Fruit fly (Drosophila melanogaster) whole organism, adult: Measurements from ENCODE around the gene CG7044.

Source experiments
- CG11617 ChIP-seq: fragments of 200-800 bp; sonication (Bioruptor generic); optimal IDR thresholded peaks from 2 replicates; lab custom pipeline; 2017; ENCODE audit warnings: mild to moderate bottlenecking, missing biosample characterization, missing genetic modification reagents, missing genetic modification characterization
- CG12768 ChIP-seq: fragments of 200-800 bp; sonication (Bioruptor generic); optimal IDR thresholded peaks from 2 replicates; lab custom pipeline; 2017; ENCODE audit warnings: missing biosample characterization, missing genetic modification characterization, mild to moderate bottlenecking, moderate library complexity, missing genetic modification reagents
- CG14711 ChIP-seq: fragments of 200-800 bp; sonication (Bioruptor generic); optimal IDR thresholded peaks from 2 replicates; lab custom pipeline; 2018; ENCODE audit warnings: missing biosample characterization, mild to moderate bottlenecking, missing genetic modification characterization, moderate library complexity
- CG1620 ChIP-seq: fragments of 200-800 bp; sonication (Bioruptor generic); optimal IDR thresholded peaks from 2 replicates; lab custom pipeline; 2016; ENCODE audit warnings: missing biosample characterization, missing genetic modification characterization
- CG33017 ChIP-seq: fragments of 200-800 bp; sonication (Bioruptor generic); optimal IDR thresholded peaks from 2 replicates; lab custom pipeline; 2018; ENCODE audit warnings: missing biosample characterization, mild to moderate bottlenecking, missing genetic modification characterization, moderate library complexity
- CG5204 ChIP-seq: fragments of 200-800 bp; sonication (Bioruptor generic); optimal IDR thresholded peaks from 2 replicates; lab custom pipeline; 2016; ENCODE audit warnings: missing biosample characterization, missing genetic modification characterization
- CG7045 ChIP-seq: fragments of 200-800 bp; sonication (Bioruptor generic); optimal IDR thresholded peaks from 2 replicates; lab custom pipeline; 2017; ENCODE audit warnings: missing biosample characterization, mild to moderate bottlenecking, missing genetic modification characterization
- CG7101 ChIP-seq: fragments of 200-800 bp; sonication (Bioruptor generic); optimal IDR thresholded peaks from 2 replicates; lab custom pipeline; 2018; ENCODE audit warnings: missing biosample characterization, mild to moderate bottlenecking, missing genetic modification characterization, moderate library complexity
- Clk ChIP-seq: fragments of 200-800 bp; sonication (Bioruptor generic); optimal IDR thresholded peaks from 2 replicates; lab custom pipeline; 2017; ENCODE audit warnings: missing biosample characterization, missing genetic modification characterization
- Crg-1 ChIP-seq: fragments of 200-800 bp; sonication (Bioruptor generic); optimal IDR thresholded peaks from 2 replicates; lab custom pipeline; 2016; ENCODE audit warnings: missing biosample characterization, missing genetic modification characterization
- Hr96 ChIP-seq: fragments of 200-800 bp; sonication (Bioruptor generic); optimal IDR thresholded peaks from 2 replicates; lab custom pipeline; 2016; ENCODE audit warnings: missing biosample characterization, missing genetic modification characterization
- Mnt ChIP-seq: fragments of 200-800 bp; sonication (Bioruptor generic); optimal IDR thresholded peaks from 2 replicates; lab custom pipeline; 2016; ENCODE audit warnings: missing biosample characterization, mild to moderate bottlenecking, missing genetic modification characterization
- bab1 ChIP-seq: fragments of 200-800 bp; sonication (Bioruptor generic); optimal IDR thresholded peaks from 3 replicates; lab custom pipeline; 2019; ENCODE audit warnings: missing biosample characterization, mild to moderate bottlenecking, missing genetic modification characterization, moderate library complexity
- cic ChIP-seq: fragments of 200-800 bp; sonication (Bioruptor generic); optimal IDR thresholded peaks from 2 replicates; lab custom pipeline; 2017; ENCODE audit warnings: missing biosample characterization, mild to moderate bottlenecking, missing genetic modification characterization, moderate library complexity
- cnc ChIP-seq, 2 experiments: fragments of >200 bp; optimal IDR thresholded peaks; 2 replicates each; lab custom pipeline; 2017
- kay ChIP-seq: fragments of 200-800 bp; sonication (Bioruptor generic); peaks from one replicate; lab custom pipeline; 2016; ENCODE audit warnings: missing biosample characterization, missing genetic modification characterization, borderline replicate concordance
- ovo ChIP-seq: fragments of 200-800 bp; sonication (Bioruptor generic); optimal IDR thresholded peaks from 2 replicates; lab custom pipeline; 2016; ENCODE audit warnings: missing biosample characterization, missing genetic modification characterization
- pad ChIP-seq: fragments of 200-800 bp; sonication (Bioruptor generic); optimal IDR thresholded peaks from 3 replicates; lab custom pipeline; 2017; ENCODE audit warnings: missing biosample characterization, missing genetic modification characterization, mild to moderate bottlenecking, moderate library complexity, missing genetic modification reagents
- tj ChIP-seq: fragments of 200-800 bp; sonication (Bioruptor generic); optimal IDR thresholded peaks from 3 replicates; lab custom pipeline; 2017; ENCODE audit warnings: missing biosample characterization, mild to moderate bottlenecking, missing genetic modification characterization, moderate library complexity
- toe ChIP-seq: fragments of 200-800 bp; sonication (Bioruptor generic); optimal IDR thresholded peaks from 2 replicates; lab custom pipeline; 2016; ENCODE audit warnings: missing biosample characterization, missing genetic modification characterization

CG7044 gene

DNA sequence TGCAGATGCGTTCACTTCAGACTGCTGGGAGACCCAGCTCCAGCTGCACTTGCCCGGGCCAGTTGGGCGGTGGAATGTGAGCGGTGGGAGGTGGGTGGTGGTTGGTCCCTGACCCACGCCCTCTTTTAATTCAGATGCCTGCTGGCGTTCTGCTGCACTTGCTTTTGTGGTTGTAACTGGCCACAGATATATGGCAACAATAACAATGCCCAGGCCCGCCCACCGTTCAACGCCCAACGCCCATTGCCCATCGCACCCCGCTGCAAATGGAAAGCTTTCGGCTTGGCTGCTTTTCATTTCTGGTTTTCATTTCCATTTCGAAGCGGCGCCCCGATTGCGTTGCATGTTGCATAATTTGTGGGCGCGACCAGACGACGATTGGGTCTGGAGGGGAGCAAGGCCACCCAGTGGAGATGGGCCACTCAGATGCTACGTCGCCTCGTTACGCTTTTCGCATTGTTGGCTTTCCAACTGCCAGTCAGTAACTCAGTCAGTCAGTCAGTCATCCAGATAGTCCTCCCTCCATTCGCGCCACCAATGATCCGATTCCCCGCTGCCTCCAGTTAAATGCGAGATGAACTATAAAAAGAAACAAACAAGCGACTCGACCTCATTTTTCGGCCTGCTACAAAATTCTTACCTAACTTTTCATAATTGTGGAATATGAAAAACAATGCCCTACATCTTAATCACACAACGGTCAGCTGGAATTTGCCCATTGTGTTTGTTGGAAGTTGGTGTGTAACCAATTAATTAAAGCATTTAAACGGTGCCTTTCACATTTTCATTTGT is 11.1 kb downstream of the CG7044 start:
- TF ChIP-seq pad (GFP tag; lab: Kevin White, UChicago) (no peak), CG12768 (GFP tag; lab: Kevin White, UChicago) (no peak), CG7045 (GFP tag; lab: Kevin White, UChicago) (no peak), bab1 (GFP tag; lab: Kevin White, UChicago) (no peak), cic (no peak), CG11617 (GFP tag; lab: Kevin White, UChicago) (no peak), cnc (optimal IDR thresholded peaks at IDR 0.05; lab: Kevin White, UChicago) (no peak), Hr96 (no peak), CG7101 (tag; lab: Kevin White, UChicago) (no peak), tj (no peak), CG33017 (no peak)

DNA sequence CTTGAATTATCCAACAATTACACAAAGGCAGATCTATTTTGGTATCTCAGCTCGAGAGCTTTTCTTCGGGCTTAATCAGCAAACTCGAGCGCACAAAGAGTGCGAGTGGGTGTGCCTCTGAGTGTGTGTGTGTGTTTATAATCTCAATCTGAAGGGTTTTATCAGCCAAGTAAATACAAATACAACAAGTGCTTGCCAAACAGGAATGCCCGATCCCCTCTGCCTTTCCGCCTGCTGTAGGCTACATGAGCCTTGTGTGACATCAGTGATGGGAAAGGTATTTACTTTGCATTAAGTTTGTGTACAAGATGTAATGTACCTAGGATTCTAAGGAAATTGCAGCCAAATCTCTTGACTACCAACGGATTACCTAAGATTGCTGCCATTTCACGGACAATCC is 12.1 kb downstream of the CG7044 start:
- TF ChIP-seq tj (peak; percentile 31), toe (no peak)

DNA sequence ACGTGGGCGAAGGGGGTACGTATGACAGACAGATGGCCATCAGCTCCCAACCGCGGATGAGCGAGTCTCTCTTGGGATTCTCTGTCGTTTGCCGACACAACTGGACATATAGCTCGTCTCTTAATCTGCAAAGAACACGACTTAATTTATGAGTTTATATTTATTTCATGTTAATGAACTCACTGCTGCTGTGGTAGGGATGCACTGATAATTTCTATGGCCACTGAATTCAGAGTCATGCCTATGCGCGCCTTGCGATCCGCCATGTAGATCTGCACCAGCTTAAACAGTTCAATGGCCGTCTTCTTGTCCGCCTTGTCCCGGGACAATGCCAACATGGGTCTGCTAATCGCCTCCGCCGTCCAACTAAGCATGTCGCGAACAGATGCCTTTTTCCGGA is 16.5 kb downstream of the CG7044 start:
- TF ChIP-seq pad (GFP tag; lab: Kevin White, UChicago) (no peak), CG11617 (GFP tag; lab: Kevin White, UChicago) (no peak), cnc (optimal IDR thresholded peaks at IDR 0.05; lab: Kevin White, UChicago) (no peak), CG12768 (GFP tag; lab: Kevin White, UChicago) (no peak), CG7101 (tag; lab: Kevin White, UChicago) (no peak), cic (no peak), ovo (GFP tag; lab: Kevin White, UChicago) (no peak), CG5204 (no peak), Mnt (no peak), Clk (GFP tag; lab: Kevin White, UChicago) (no peak)

DNA sequence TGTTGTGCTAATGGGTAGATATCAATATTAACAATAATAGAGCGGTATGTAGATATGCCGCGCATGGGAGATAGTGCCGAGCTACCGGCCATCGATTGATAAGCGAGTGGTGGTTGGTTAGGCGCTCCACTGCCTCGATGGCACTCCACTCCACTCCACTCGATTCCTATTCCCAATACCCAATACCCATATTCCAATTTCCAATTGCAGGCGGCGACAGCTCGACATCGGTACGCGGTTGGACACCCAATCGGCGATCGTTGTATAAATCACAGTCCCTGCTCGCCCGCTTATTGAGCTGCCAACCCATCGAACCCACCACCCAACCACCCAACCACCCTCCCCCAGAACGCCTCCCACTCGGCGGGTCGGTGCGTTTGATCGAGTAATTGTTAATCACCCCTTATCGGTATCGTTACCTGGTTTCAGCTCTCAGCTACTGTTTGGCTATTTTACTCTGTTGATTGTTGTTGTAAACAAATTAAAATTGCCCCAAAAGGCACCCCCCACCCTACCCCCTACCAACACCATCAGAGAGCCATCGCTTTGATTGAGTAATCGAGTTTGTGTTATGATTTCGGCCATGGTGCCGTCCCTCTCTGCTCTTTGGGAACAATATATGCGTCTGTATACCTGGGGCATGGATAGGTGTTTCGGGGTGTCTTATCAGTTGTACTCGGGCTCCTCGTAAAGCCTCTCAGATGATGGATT is 20.5 kb downstream of the CG7044 start, which contains the start of gene HHEX:
HHEX (minus strand) TSS at position 51 of the 711 bp plus-strand sequence.
- TF ChIP-seq Crg-1 (GFP tag; lab: Kevin White, UChicago), result no peak
- no peak for TF ChIP-seq CG12768 (GFP tag; lab: Kevin White, UChicago)
- no peak for TF ChIP-seq bab1 (GFP tag; lab: Kevin White, UChicago)
- TF ChIP-seq CG11617 (GFP tag; lab: Kevin White, UChicago), result no peak
- no peak for TF ChIP-seq cnc (optimal IDR thresholded peaks at IDR 0.05; lab: Kevin White, UChicago)
- TF ChIP-seq pad (GFP tag; lab: Kevin White, UChicago), result no peak
- TF ChIP-seq Clk (GFP tag; lab: Kevin White, UChicago), result no peak
- TF ChIP-seq CG5204, result no peak
- TF ChIP-seq tj, result no peak
- no peak for TF ChIP-seq CG33017
- no peak for TF ChIP-seq Mnt
- TF ChIP-seq CG1620, result no peak
- no peak for TF ChIP-seq cic
- TF ChIP-seq ovo (GFP tag; lab: Kevin White, UChicago), result no peak
- no peak for TF ChIP-seq CG7101 (tag; lab: Kevin White, UChicago)
- no peak for TF ChIP-seq CG14711 (tag; lab: Kevin White, UChicago)
- no peak for TF ChIP-seq CG7045 (GFP tag; lab: Kevin White, UChicago)
- TF ChIP-seq kay (GFP tag; lab: Kevin White, UChicago), result no peak
- TF ChIP-seq Hr96, result no peak

DNA sequence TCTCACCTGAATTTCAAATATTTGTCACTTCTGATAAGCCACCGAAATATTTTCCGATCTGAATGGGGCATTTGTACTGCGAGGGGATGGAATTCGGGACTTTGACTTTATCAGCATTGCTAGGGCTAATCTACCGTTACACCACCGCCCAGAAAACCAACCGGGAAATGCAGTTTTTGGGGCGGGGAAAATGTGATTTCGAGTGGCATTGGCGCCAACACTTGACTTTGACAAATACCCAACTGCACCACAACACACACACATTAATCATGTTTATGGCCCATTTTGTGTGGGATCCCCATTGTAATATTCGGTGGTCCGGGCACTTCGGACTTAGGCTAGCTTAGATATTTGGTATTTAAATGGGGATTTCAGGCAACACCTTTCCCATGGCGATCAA is 22.6 kb downstream of the CG7044 start:
- TF ChIP-seq bab1 (GFP tag; lab: Kevin White, UChicago) (no peak), Mnt (no peak), CG5204 (no peak), cnc (optimal IDR thresholded peaks at IDR 0.05; lab: Kevin White, UChicago) (no peak), CG33017 (no peak), Hr96 (no peak), CG12768 (GFP tag; lab: Kevin White, UChicago) (no peak)

DNA sequence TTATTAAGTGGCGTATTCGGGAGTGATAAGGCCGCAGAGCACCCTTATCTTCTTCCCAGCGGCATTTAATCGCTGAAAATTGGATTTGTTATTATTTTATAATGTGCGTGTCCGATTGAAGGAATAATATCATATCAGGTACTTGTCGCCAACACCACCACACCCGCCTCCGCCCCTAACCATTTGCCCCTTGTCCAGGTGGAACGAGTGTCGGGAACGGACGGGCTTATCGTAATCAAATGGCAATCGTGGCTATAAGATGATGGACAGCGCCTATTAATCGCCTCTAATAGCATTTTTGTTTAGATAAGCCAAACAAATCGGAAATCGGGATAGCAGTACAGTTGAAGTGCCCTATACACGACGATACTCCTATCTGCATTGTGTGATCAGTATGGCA is 23.3 kb downstream of the CG7044 start:
- TF ChIP-seq CG33017, result no peak

DNA sequence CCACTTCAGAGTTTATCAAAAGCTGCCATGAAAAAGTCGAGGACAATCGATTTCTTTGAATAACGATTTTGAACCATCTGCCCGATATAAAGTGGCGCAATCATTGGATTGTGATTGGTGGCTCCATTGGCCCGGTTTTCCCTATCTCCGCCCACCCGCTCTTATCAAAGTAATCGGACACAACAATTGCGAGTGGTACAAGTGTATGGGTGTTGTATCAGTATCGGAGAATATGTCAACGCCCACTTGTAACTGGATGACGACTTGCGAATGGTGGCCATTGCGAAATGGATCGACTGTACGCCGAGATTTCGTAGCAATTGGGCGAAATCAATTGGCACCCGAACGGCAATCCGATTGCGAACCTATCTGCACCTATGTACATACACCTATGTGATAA is 23.9 kb downstream of the CG7044 start:
- TF ChIP-seq toe (no peak), Hr96 (no peak), cic (no peak), bab1 (GFP tag; lab: Kevin White, UChicago) (no peak), kay (GFP tag; lab: Kevin White, UChicago) (no peak), pad (GFP tag; lab: Kevin White, UChicago) (no peak), CG33017 (no peak), ovo (GFP tag; lab: Kevin White, UChicago) (no peak), CG12768 (GFP tag; lab: Kevin White, UChicago) (no peak), Crg-1 (GFP tag; lab: Kevin White, UChicago) (no peak), CG1620 (no peak), cnc (optimal IDR thresholded peaks at IDR 0.05; lab: Kevin White, UChicago) (no peak)
